Worm (Caenorhabditis elegans): ENCODE measurements around the gene C35D10.5.

Gene C35D10.5

DNA sequence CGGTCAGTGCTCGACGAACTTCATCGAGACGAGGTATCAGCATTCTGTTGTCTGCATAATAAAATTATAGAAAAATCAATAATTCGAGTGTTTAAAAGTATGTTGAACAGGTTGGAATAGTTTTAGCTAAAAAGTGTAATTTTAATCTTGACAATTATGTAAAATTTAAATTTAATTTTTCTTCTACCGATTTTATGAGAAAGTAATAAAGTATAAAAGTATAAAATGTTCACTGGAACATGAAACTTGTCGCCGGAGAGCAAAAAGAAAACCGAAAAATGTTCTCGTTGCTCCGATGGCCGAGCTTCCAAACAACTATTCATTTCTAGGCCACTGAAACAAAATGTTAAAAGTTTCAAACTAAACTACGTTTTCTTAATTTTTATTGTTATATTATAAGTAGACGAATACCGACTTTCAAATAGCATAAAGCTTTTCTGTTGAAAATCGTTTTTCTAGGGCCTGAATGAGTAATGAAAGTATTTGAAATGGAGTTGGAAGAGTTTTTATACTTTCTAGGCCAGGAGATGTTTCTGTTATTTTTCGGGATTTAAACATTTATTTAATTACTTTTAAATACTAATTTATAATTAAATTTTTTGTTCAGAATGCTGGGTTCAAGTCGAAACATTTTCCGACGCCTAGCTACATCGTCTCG is at the start of gene C35D10.5, which contains the start of gene C35D10.10:
TSS of gene C35D10.5 (plus strand) at position 608 of the 658 bp plus-strand sequence.
TSS of gene C35D10.10 (minus strand) at position 51 of the 658 bp plus-strand sequence.
- no peak for TF ChIP-seq egl-43 (GFP tag; IDR thresholded peaks at IDR 0.05)
- TF ChIP-seq unc-130 (GFP tag; optimal IDR thresholded peaks at IDR 0.05), result peak; percentile 50
- no peak for TF ChIP-seq Y105C5A.15 (GFP tag; IDR thresholded peaks at IDR 0.05)
- TF ChIP-seq D1046.2 (GFP tag; IDR thresholded peaks at IDR 0.05), result no peak
- no peak for TF ChIP-seq rbr-2 (tag; optimal IDR thresholded peaks at IDR 0.05)
- peak; percentile 55 for TF ChIP-seq mes-2 (tag; optimal IDR thresholded peaks at IDR 0.05; ENCODE audit: poor library complexity, severe bottlenecking)
- no peak for TF ChIP-seq ces-1 (GFP tag; optimal IDR thresholded peaks at IDR 0.05)
- no peak for TF ChIP-seq F26F4.8 (GFP tag; conservative IDR thresholded peaks at IDR 0.05)
- no peak for TF ChIP-seq nhr-42 (GFP tag; IDR thresholded peaks at IDR 0.05)
- TF ChIP-seq hif-1 (tag; optimal IDR thresholded peaks at IDR 0.05), result peak in 1 of 2 experiments; percentile 50
- TF ChIP-seq Y5F2A.4 (GFP tag; optimal IDR thresholded peaks at IDR 0.05), result no peak
- TF ChIP-seq hmg-1.1 (GFP tag; IDR thresholded peaks at IDR 0.05), result no peak
- TF ChIP-seq php-3 (GFP tag; IDR thresholded peaks at IDR 0.05), result no peak
- TF ChIP-seq ceh-32 (tag; optimal IDR thresholded peaks at IDR 0.05; ENCODE audit: poor library complexity), result no peak
- TF ChIP-seq F10B5.3 (tag; optimal IDR thresholded peaks at IDR 0.05), result no peak

DNA sequence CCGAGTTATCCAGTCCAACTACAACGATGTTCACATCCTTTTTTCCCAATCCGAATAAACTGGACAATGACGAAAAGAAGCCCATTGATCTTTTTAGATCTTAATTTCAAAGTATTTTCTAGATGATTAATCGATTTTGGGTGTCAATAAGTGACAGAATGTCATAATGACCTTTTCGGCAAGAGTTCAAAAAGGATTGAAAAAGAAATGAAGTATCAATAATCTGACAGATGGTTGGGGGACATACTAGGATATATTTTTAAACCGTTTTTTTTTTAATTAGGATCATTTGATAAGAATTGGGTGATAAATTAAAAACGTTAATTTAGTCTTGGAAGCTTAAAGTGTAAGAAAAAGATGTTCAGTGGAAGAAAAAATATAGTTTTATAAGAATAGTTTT is 47.4 kb upstream of the C35D10.5 start, which contains the start of gene arl-6:
TSS of gene arl-6 (minus strand) at position 101 of the 400 bp plus-strand sequence.
- TF ChIP-seq dmd-6 (GFP tag; IDR thresholded peaks at IDR 0.05) (no peak), duxl-1 (tag; optimal IDR thresholded peaks at IDR 0.05; ENCODE audit: poor library complexity) (no peak), skn-1 (tag; optimal IDR thresholded peaks at IDR 0.05) (no peak), fkh-10 (GFP tag; optimal IDR thresholded peaks at IDR 0.05) (no peak)

DNA sequence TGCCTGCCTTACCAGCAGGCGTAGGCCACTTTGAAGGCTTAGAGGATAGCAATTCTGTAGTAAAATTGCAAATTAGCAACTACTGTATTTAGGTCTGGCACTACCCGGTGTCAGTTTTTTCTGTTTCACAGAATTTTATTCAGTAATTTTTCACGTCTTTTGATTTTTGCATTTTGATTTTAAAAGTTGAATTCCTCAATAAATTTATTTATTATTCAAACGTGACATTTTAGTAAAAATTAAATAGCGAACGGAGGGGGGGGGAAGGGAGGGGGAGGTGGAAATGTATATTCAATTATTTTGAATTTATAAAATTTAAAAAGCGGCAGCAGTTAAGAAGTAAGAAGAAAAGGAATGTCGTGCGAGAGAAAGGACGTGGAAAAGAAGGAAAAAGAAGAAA is 44.9 kb upstream of the C35D10.5 start, which contains the start of gene F26A1.4:
TSS of gene F26A1.4 (plus strand) at position 301 of the 400 bp plus-strand sequence.
- TF ChIP-seq ceh-82 (tag; optimal IDR thresholded peaks at IDR 0.05) (no peak), nhr-48 (tag; optimal IDR thresholded peaks at IDR 0.05) (no peak), rbr-2 (tag; optimal IDR thresholded peaks at IDR 0.05) (no peak), nhr-28 (tag; optimal IDR thresholded peaks at IDR 0.05) (no peak), tra-1 (GFP tag; IDR thresholded peaks at IDR 0.05) (no peak), ZK546.5 (tag; optimal IDR thresholded peaks at IDR 0.05) (no peak)

DNA sequence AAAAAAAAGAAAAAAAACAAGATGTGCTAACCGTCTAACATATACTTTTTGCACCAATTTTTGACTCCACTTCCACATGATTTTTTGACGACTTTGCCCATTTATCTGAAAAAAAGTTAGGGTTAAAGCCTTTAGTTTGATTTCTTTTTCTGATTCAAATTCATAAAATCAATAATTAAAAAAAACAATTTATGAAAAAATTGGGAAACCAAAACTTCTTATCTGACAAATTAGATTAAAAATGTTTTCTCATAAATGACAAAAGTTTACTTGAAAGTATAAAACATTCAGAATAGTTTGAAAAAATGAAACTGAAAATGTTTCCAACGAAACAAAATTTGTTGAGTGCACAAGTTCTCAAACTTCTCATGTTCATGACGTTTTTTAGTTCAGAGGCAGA is 42.3 kb upstream of the C35D10.5 start, which contains the start of gene F26A1.7:
TSS of gene F26A1.7 (minus strand) at position 101 of the 400 bp plus-strand sequence.
- TF ChIP-seq nhr-237 (tag; optimal IDR thresholded peaks at IDR 0.05) (no peak), hlh-30 (tag; optimal IDR thresholded peaks at IDR 0.05; ENCODE audit: insufficient read depth) (no peak), lin-15B (tag; optimal IDR thresholded peaks at IDR 0.05) (no peak), nhr-28 (tag; optimal IDR thresholded peaks at IDR 0.05) (no peak), dve-1 (tag; optimal IDR thresholded peaks at IDR 0.05; ENCODE audit: insufficient read depth) (no peak), pha-4 (GFP tag; IDR thresholded peaks at IDR 0.05) (no peak), pha-4 (tag; optimal IDR thresholded peaks at IDR 0.05) (no peak), egl-43 (GFP tag; IDR thresholded peaks at IDR 0.05) (no peak), zag-1 (tag; optimal IDR thresholded peaks at IDR 0.05) (no peak), hif-1 (tag; optimal IDR thresholded peaks at IDR 0.05) (no peak), unc-39 (tag; optimal IDR thresholded peaks at IDR 0.05) (no peak), madf-9 (GFP tag; conservative IDR thresholded peaks at IDR 0.05) (no peak), duxl-1 (tag; optimal IDR thresholded peaks at IDR 0.05; ENCODE audit: poor library complexity) (no peak), hmg-1.1 (GFP tag; IDR thresholded peaks at IDR 0.05) (no peak)

All from whole organism, L4 larva.